Worm (Caenorhabditis elegans): ENCODE data around the gene F59E12.6.

Gene F59E12.6

DNA sequence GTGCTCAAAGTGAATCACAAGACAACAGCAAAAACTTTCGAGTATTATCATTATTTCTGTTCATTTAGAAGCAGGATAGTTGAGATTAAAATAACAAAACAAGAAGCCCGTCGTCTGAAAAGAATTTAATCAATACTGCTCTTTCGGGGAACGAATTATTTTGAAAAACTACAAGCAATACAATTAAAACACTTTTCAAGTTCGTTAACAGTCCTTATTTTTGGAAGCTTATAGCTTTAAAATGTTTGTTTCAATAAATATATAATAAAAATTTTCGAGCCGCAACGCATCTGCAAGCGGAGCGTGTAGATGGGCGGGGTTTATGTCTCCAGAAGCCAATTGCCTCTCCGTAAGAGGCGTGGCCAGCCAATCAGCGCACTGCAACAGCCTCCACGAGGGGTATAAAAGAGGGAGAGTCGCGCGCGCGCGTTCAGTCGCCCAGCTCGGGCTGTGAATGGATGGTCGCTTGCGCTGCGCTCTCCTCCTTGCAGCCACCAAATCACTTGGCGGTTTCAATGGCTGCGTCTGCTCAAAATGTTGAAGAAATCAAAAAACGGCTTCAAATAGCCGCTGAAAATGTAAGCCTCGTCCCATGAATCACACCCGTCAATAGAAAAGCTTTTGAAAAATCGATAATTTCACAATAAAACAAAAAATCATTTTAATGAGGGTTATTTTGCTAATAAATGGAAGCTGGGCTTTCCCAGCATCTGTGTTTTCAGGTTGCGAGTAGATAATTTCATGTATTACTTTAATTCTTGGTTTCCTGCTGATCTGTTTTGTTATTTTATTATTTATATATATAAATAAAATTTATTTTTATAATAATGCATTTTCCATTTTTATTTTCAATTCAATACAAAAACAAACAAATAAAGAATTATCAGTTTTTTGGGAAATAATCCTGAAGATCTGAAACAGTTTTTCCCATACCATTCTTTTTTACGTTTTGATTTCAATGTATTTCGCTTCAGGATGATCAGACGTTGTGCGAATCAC, 30.3 kb upstream of the F59E12.6 start, which contains the start of the genes ift-43 and mdt-26:
Gene ift-43, minus strand, starts transcription at position 51 of the 999 bp plus-strand sequence.
Gene mdt-26, plus strand, starts transcription at position 446 of the 999 bp plus-strand sequence.
- TF ChIP-seq flt-1 (GFP tag; IDR thresholded peaks at IDR 0.05) = peak; percentile 54; the same call in 1 of the 2 replicates
- TF ChIP-seq ceh-36 (tag; optimal IDR thresholded peaks at IDR 0.05) = peak; percentile 27
- TF ChIP-seq scrt-1 (GFP tag; IDR thresholded peaks at IDR 0.05) = peak; percentile 76
- no peak for TF ChIP-seq aly-1 (tag; optimal IDR thresholded peaks at IDR 0.05)
- no peak for TF ChIP-seq hmbx-1 (tag; optimal IDR thresholded peaks at IDR 0.05)
- TF ChIP-seq ama-1 (optimal IDR thresholded peaks at IDR 0.05) = peak; percentile 98
- peak; percentile 5; the same call in 1 of the 2 replicates for TF ChIP-seq tbx-37 (GFP tag; conservative IDR thresholded peaks at IDR 0.05)
- no peak for TF ChIP-seq ceh-13 (GFP tag; optimal IDR thresholded peaks at IDR 0.05)
- peak; percentile 82 for TF ChIP-seq hmg-4 (GFP tag; optimal IDR thresholded peaks at IDR 0.05)
- TF ChIP-seq tbx-11 (GFP tag; IDR thresholded peaks at IDR 0.05) = peak; percentile 67
- TF ChIP-seq sea-1 (GFP tag; conservative IDR thresholded peaks at IDR 0.05) = peak; percentile 82
- peak; percentile 67 for TF ChIP-seq pes-1 (GFP tag; IDR thresholded peaks at IDR 0.05)
- TF ChIP-seq F13C5.2 (tag; optimal IDR thresholded peaks at IDR 0.05) = peak; percentile 46
- TF ChIP-seq B0310.2 (tag; optimal IDR thresholded peaks at IDR 0.05) = peak; percentile 24

DNA sequence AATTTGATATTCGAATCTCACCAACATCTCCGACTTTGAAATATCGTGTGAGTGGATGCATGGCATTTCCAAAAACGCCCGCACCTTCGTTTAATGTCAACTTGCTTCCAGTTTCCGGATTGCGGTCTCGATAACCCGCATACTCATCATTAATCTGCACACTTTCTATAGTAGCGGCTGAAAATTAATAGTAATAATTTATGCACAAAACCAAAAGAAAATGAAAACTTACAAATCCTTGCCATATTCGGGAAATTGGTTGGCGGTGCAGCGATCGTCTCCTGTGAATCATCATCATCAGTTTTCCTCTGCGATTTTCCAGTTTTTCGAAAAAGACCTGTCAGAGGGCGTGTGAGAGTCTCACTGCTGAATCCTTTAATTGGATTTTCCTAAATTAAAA, 29.4 kb upstream of the F59E12.6 start:
- TF ChIP-seq ama-1 (optimal IDR thresholded peaks at IDR 0.05) = no peak
- no peak for TF ChIP-seq F13C5.2 (tag; optimal IDR thresholded peaks at IDR 0.05)
- no peak for TF ChIP-seq flt-1 (GFP tag; IDR thresholded peaks at IDR 0.05)
- TF ChIP-seq ets-7 (tag; optimal IDR thresholded peaks at IDR 0.05) = no peak
- no peak for TF ChIP-seq ceh-13 (GFP tag; optimal IDR thresholded peaks at IDR 0.05)
- no peak for TF ChIP-seq hmg-4 (GFP tag; optimal IDR thresholded peaks at IDR 0.05)
- no peak for TF ChIP-seq scrt-1 (GFP tag; IDR thresholded peaks at IDR 0.05)
- no peak for TF ChIP-seq hnd-1 (tag; optimal IDR thresholded peaks at IDR 0.05)
- no peak for TF ChIP-seq ceh-36 (tag; optimal IDR thresholded peaks at IDR 0.05)
- TF ChIP-seq sea-1 (GFP tag; conservative IDR thresholded peaks at IDR 0.05) = no peak
- no peak for TF ChIP-seq hmbx-1 (tag; optimal IDR thresholded peaks at IDR 0.05)
- no peak for TF ChIP-seq tra-4 (tag; optimal IDR thresholded peaks at IDR 0.05)
- TF ChIP-seq tbx-11 (GFP tag; IDR thresholded peaks at IDR 0.05) = no peak
- TF ChIP-seq aly-1 (tag; optimal IDR thresholded peaks at IDR 0.05) = no peak
- no peak for TF ChIP-seq B0310.2 (tag; optimal IDR thresholded peaks at IDR 0.05)
- no peak for TF ChIP-seq tbx-37 (GFP tag; conservative IDR thresholded peaks at IDR 0.05)

ce11 chrII:5659675-5660074, 28.9 kb upstream of the F59E12.6 start, which contains the start of gene fut-3:
Gene fut-3 (minus strand): TSS chrII:5659775.
- no peak for TF ChIP-seq pes-1 (GFP tag; IDR thresholded peaks at IDR 0.05)
- TF ChIP-seq B0310.2 (tag; optimal IDR thresholded peaks at IDR 0.05) = no peak
- TF ChIP-seq ceh-13 (GFP tag; optimal IDR thresholded peaks at IDR 0.05) = no peak
- TF ChIP-seq tbx-37 (GFP tag; conservative IDR thresholded peaks at IDR 0.05) = no peak
- TF ChIP-seq hnd-1 (tag; optimal IDR thresholded peaks at IDR 0.05) = no peak
- no peak for TF ChIP-seq ets-7 (tag; optimal IDR thresholded peaks at IDR 0.05)
- no peak for TF ChIP-seq scrt-1 (GFP tag; IDR thresholded peaks at IDR 0.05)
- TF ChIP-seq hmbx-1 (tag; optimal IDR thresholded peaks at IDR 0.05) = no peak
- no peak for TF ChIP-seq ama-1 (optimal IDR thresholded peaks at IDR 0.05)
- no peak for TF ChIP-seq ceh-36 (tag; optimal IDR thresholded peaks at IDR 0.05)
- TF ChIP-seq tra-4 (tag; optimal IDR thresholded peaks at IDR 0.05) = no peak
- TF ChIP-seq aly-1 (tag; optimal IDR thresholded peaks at IDR 0.05) = no peak
- TF ChIP-seq F13C5.2 (tag; optimal IDR thresholded peaks at IDR 0.05) = no peak
- no peak for TF ChIP-seq hmg-4 (GFP tag; optimal IDR thresholded peaks at IDR 0.05)
- no peak for TF ChIP-seq sea-1 (GFP tag; conservative IDR thresholded peaks at IDR 0.05)

ce11 chrII:5654215-5654614, 23.5 kb upstream of the F59E12.6 start, which contains the start of gene F59E12.1:
Gene F59E12.1 (plus strand): TSS chrII:5654515.
- TF ChIP-seq sea-1 (GFP tag; conservative IDR thresholded peaks at IDR 0.05) (no peak), ceh-36 (tag; optimal IDR thresholded peaks at IDR 0.05) (no peak), tbx-11 (GFP tag; IDR thresholded peaks at IDR 0.05) (no peak), tbx-37 (GFP tag; conservative IDR thresholded peaks at IDR 0.05) (no peak), flt-1 (GFP tag; IDR thresholded peaks at IDR 0.05) (no peak), scrt-1 (GFP tag; IDR thresholded peaks at IDR 0.05) (no peak), tra-4 (tag; optimal IDR thresholded peaks at IDR 0.05) (no peak), aly-1 (tag; optimal IDR thresholded peaks at IDR 0.05) (no peak), ceh-13 (GFP tag; optimal IDR thresholded peaks at IDR 0.05) (no peak)

DNA sequence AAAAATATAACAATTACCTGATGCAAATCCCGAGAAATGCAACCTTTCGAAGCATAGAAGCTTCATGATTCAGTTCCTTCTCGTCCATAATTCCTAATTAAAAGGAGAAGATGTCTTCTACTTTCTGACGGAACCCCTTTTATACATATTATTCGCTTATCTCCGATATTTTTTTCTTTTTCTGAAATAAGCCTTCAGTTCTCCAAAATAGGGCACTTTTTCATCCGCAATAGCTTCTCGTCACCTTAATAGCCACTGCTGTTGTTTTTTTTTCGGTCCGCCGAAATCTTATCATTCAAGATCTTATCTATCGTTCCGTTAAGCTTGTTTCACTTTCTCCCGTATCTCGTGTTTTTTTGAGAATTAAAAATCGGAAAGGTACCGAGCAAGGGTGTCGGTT, 21.6 kb upstream of the F59E12.6 start, which contains the start of gene bli-2:
Gene bli-2, minus strand, starts transcription at position 101 of the 400 bp plus-strand sequence.
- TF ChIP-seq ets-7 (tag; optimal IDR thresholded peaks at IDR 0.05) (no peak), aly-1 (tag; optimal IDR thresholded peaks at IDR 0.05) (no peak), scrt-1 (GFP tag; IDR thresholded peaks at IDR 0.05) (no peak), ceh-13 (GFP tag; optimal IDR thresholded peaks at IDR 0.05) (no peak), tbx-11 (GFP tag; IDR thresholded peaks at IDR 0.05) (no peak), flt-1 (GFP tag; IDR thresholded peaks at IDR 0.05) (no peak), tra-4 (tag; optimal IDR thresholded peaks at IDR 0.05) (no peak), hnd-1 (tag; optimal IDR thresholded peaks at IDR 0.05) (no peak), hmbx-1 (tag; optimal IDR thresholded peaks at IDR 0.05) (no peak), ceh-36 (tag; optimal IDR thresholded peaks at IDR 0.05) (no peak), hmg-4 (GFP tag; optimal IDR thresholded peaks at IDR 0.05) (no peak), tbx-37 (GFP tag; conservative IDR thresholded peaks at IDR 0.05) (no peak), B0310.2 (tag; optimal IDR thresholded peaks at IDR 0.05) (no peak), ama-1 (optimal IDR thresholded peaks at IDR 0.05) (no peak), F13C5.2 (tag; optimal IDR thresholded peaks at IDR 0.05) (no peak), sea-1 (GFP tag; conservative IDR thresholded peaks at IDR 0.05) (no peak), pes-1 (GFP tag; IDR thresholded peaks at IDR 0.05) (no peak)

DNA sequence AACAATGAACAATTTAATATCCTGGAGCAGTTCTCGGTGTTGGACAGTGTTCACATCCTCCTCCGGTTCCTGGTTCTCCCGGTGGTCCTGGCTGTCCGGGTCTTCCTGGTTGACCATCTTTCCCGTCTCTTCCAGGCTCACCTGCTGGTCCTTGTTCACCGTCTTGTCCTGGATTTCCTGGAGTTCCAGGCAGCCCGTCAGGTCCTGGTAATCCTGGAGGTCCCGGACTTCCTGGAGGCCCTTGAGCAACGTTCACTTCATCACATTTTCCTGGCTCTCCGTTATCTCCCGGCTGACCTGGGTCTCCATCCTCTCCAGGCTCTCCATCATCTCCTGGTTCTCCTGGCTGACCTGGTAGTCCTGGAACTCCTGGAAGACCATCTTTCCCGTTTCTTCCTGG, 20.7 kb upstream of the F59E12.6 start:
- no peak for TF ChIP-seq B0310.2 (tag; optimal IDR thresholded peaks at IDR 0.05)
- peak; percentile 16 for TF ChIP-seq aly-1 (tag; optimal IDR thresholded peaks at IDR 0.05)
